Worm (Caenorhabditis elegans) whole organism, L4 larva: ENCODE results near the gene crb-1.

ENCODE experiments used
- D1046.2 ChIP-seq: fragments of 200-800 bp; sonication (Bioruptor generic); IDR thresholded peaks from 2 replicates; pipeline ENCODE4 v1.3.6; 2022; ENCODE audit warnings: missing genetic modification characterization, missing compliant biosample characterization
- T20F7.1 ChIP-seq: fragments of 200-800 bp; sonication (Bioruptor generic); optimal IDR thresholded peaks from 2 replicates; lab custom pipeline; 2018; ENCODE audit warnings: mild to moderate bottlenecking, missing genetic modification characterization, missing compliant biosample characterization
- T26A8.4 ChIP-seq: fragments of 200-800 bp; sonication (Bioruptor generic); IDR thresholded peaks from 2 replicates; pipeline ENCODE4 v1.3.6; 2022; ENCODE audit warnings: missing genetic modification characterization, missing compliant biosample characterization
- Y48G9A.11 ChIP-seq: fragments of 200-800 bp; sonication (Bioruptor generic); IDR thresholded peaks from 2 replicates; pipeline ENCODE4 v1.3.6; 2022; ENCODE audit warnings: missing genetic modification reagents, missing genetic modification characterization, missing compliant biosample characterization
- ZK337.2 ChIP-seq: fragments of 200-800 bp; sonication (Bioruptor generic); IDR thresholded peaks from 2 replicates; pipeline ENCODE4 v1.3.6; 2022; ENCODE audit warnings: missing genetic modification reagents, missing genetic modification characterization, missing compliant biosample characterization
- aha-1 ChIP-seq: fragments of 150-350 bp; peaks from one replicate; lab custom pipeline; 2014; ENCODE audit warnings: missing biosample characterization, missing genetic modification characterization
- ceh-20 ChIP-seq: fragments of 200-800 bp; sonication (Bioruptor generic); IDR thresholded peaks from 2 replicates; pipeline ENCODE4 v1.3.6; 2022; ENCODE audit warnings: missing genetic modification reagents, missing genetic modification characterization, missing compliant biosample characterization
- ceh-62 ChIP-seq: sonication (generic microtip); optimal IDR thresholded peaks from 2 replicates; lab custom pipeline; 2017; ENCODE audit warnings: missing biosample characterization, missing genetic modification characterization
- ceh-82 ChIP-seq: sonication (generic microtip); optimal IDR thresholded peaks from 2 replicates; lab custom pipeline; 2017; ENCODE audit warnings: missing biosample characterization, missing genetic modification characterization
- ctbp-1 ChIP-seq: fragments of 200-800 bp; sonication (Bioruptor generic); IDR thresholded peaks from 2 replicates; pipeline ENCODE4 v1.3.6; 2022; ENCODE audit warnings: missing genetic modification reagents, missing genetic modification characterization, missing compliant biosample characterization
- daf-16 ChIP-seq, 3 experiments: sonication (generic microtip); optimal IDR thresholded peaks; 2 replicates each; lab custom pipeline; 2016 to 2017; ENCODE audit warnings: missing genetic modification characterization in 3 of 3, missing genetic modification reagents in 3 of 3, mild to moderate bottlenecking in 2 of 3, missing compliant biosample characterization in 2 of 3, missing biosample characterization in 1 of 3, moderate library complexity in 1 of 3
- dmd-6 ChIP-seq: fragments of 200-800 bp; sonication (Bioruptor generic); IDR thresholded peaks from 2 replicates; pipeline ENCODE4 v1.3.6; 2022; ENCODE audit warnings: missing genetic modification reagents, missing genetic modification characterization, missing compliant biosample characterization
- dpl-1 ChIP-seq: fragments of 150-350 bp; optimal IDR thresholded peaks from 2 replicates; lab custom pipeline; 2014; ENCODE audit warnings: missing biosample characterization, missing genetic modification reagents, missing genetic modification characterization
- duxl-1 ChIP-seq: sonication (generic microtip); optimal IDR thresholded peaks from 2 replicates; lab custom pipeline; 2016; ENCODE audit warnings: mild to moderate bottlenecking, missing genetic modification characterization, moderate library complexity, missing compliant biosample characterization; ENCODE audit not compliant: poor library complexity
- egl-27 ChIP-seq: sonication (generic microtip); optimal IDR thresholded peaks from 3 replicates; lab custom pipeline; 2017; ENCODE audit warnings: missing biosample characterization, missing genetic modification reagents, missing genetic modification characterization
- fkh-10 ChIP-seq: fragments of 150-350 bp; optimal IDR thresholded peaks from 2 replicates; lab custom pipeline; 2014; ENCODE audit warnings: missing biosample characterization, missing genetic modification reagents, missing genetic modification characterization
- fos-1 ChIP-seq: fragments of 150-350 bp; optimal IDR thresholded peaks from 2 replicates; lab custom pipeline; 2014; ENCODE audit warnings: missing biosample characterization, missing genetic modification characterization
- hif-1 ChIP-seq, 2 experiments: sonication (generic microtip); optimal IDR thresholded peaks; 2 replicates each; lab custom pipeline; 2016 to 2017; ENCODE audit warnings: missing compliant biosample characterization in 2 of 2, missing genetic modification characterization in 2 of 2, missing genetic modification reagents in 2 of 2, missing genotype in 2 of 2, mild to moderate bottlenecking in 1 of 2
- hlh-11 ChIP-seq: fragments of 200-800 bp; sonication (Bioruptor generic); optimal IDR thresholded peaks from 2 replicates; lab custom pipeline; 2018; ENCODE audit warnings: mild to moderate bottlenecking, missing genetic modification characterization, missing compliant biosample characterization
- hlh-30 ChIP-seq: sonication (generic microtip); optimal IDR thresholded peaks from 2 replicates; lab custom pipeline; 2017; ENCODE audit warnings: antibody characterized with exemption, mild to moderate bottlenecking, missing genetic modification characterization, missing compliant biosample characterization; ENCODE audit not compliant: insufficient read depth
- hmg-1.1 ChIP-seq: fragments of 200-800 bp; sonication (Bioruptor generic); IDR thresholded peaks from 2 replicates; pipeline ENCODE4 v1.3.6; 2022; ENCODE audit warnings: missing genetic modification reagents, missing genetic modification characterization, missing compliant biosample characterization
- lim-7 ChIP-seq: fragments of 200-800 bp; sonication (Bioruptor generic); IDR thresholded peaks from 2 replicates; pipeline ENCODE4 v1.3.6; 2022; ENCODE audit warnings: missing genetic modification characterization, missing compliant biosample characterization
- lin-13 ChIP-seq: fragments of 150-350 bp; optimal IDR thresholded peaks from 2 replicates; lab custom pipeline; 2014; ENCODE audit warnings: missing biosample characterization, missing genetic modification reagents, missing genetic modification characterization
- lsy-2 ChIP-seq, 2 experiments: fragments of 150-350 bp in 1 of 2; sonication (generic microtip) in 1 of 2; optimal IDR thresholded peaks; 2 replicates each; lab custom pipeline; 2014 to 2017; ENCODE audit warnings: missing biosample characterization in 2 of 2, missing genetic modification characterization in 2 of 2
- madf-5 ChIP-seq, 2 experiments: fragments of 200-800 bp; sonication (Bioruptor generic); IDR thresholded peaks; 2 replicates each; pipeline ENCODE4 v1.3.6; 2022; ENCODE audit warnings: missing compliant biosample characterization in 2 of 2, missing genetic modification characterization in 2 of 2
- madf-9 ChIP-seq: fragments of 200-800 bp; sonication (Bioruptor generic); conservative IDR thresholded peaks from 2 replicates; pipeline ENCODE4 v1.3.6; 2022; ENCODE audit warnings: missing genetic modification reagents, missing genetic modification characterization, missing compliant biosample characterization
- mep-1 ChIP-seq: fragments of 150-350 bp; sonication (generic microtip); optimal IDR thresholded peaks from 3 replicates; lab custom pipeline; 2014; ENCODE audit warnings: missing biosample characterization, missing genetic modification characterization
- mes-2 ChIP-seq: sonication (generic microtip); optimal IDR thresholded peaks from 2 replicates; lab custom pipeline; 2016; ENCODE audit warnings: missing genotype, mild to moderate bottlenecking, missing genetic modification characterization, missing compliant biosample characterization; ENCODE audit not compliant: poor library complexity, severe bottlenecking
- mxl-3 ChIP-seq: fragments of 200-800 bp; sonication (Bioruptor generic); optimal IDR thresholded peaks from 2 replicates; lab custom pipeline; 2018; ENCODE audit warnings: mild to moderate bottlenecking, missing genetic modification characterization, missing compliant biosample characterization
- nhr-102 ChIP-seq: sonication (generic microtip); optimal IDR thresholded peaks from 2 replicates; lab custom pipeline; 2016; ENCODE audit warnings: mild to moderate bottlenecking, missing genetic modification characterization, moderate library complexity, missing compliant biosample characterization
- nhr-11 ChIP-seq: fragments of 150-350 bp; optimal IDR thresholded peaks from 2 replicates; lab custom pipeline; 2014; ENCODE audit warnings: missing biosample characterization, missing genetic modification characterization
- nhr-237 ChIP-seq: sonication (generic microtip); optimal IDR thresholded peaks from 2 replicates; lab custom pipeline; 2017; ENCODE audit warnings: missing biosample characterization, missing genetic modification characterization
- nhr-28 ChIP-seq: fragments of 150-350 bp; optimal IDR thresholded peaks from 2 replicates; lab custom pipeline; 2014; ENCODE audit warnings: missing biosample characterization, missing genetic modification characterization
- nhr-42 ChIP-seq: fragments of 200-800 bp; sonication (Bioruptor generic); IDR thresholded peaks from 2 replicates; pipeline ENCODE4 v1.3.6; 2022; ENCODE audit warnings: missing genetic modification characterization, missing compliant biosample characterization
- nhr-6 ChIP-seq: fragments of 150-350 bp; optimal IDR thresholded peaks from 2 replicates; lab custom pipeline; 2014; ENCODE audit warnings: missing biosample characterization, missing genetic modification characterization
- nhr-76 ChIP-seq: fragments of 150-350 bp; optimal IDR thresholded peaks from 2 replicates; lab custom pipeline; 2014; ENCODE audit warnings: missing biosample characterization, missing genetic modification characterization
- nhr-77 ChIP-seq: fragments of 150-350 bp; optimal IDR thresholded peaks from 2 replicates; lab custom pipeline; 2014; ENCODE audit warnings: missing biosample characterization, missing genetic modification characterization
- pqm-1 ChIP-seq: sonication (generic microtip); optimal IDR thresholded peaks from 2 replicates; lab custom pipeline; 2017; ENCODE audit warnings: missing biosample characterization, missing genetic modification characterization
- rbr-2 ChIP-seq: sonication (generic microtip); optimal IDR thresholded peaks from 2 replicates; lab custom pipeline; 2016; ENCODE audit warnings: missing genotype, missing genetic modification characterization, missing compliant biosample characterization
- spr-3 ChIP-seq: fragments of 200-800 bp; sonication (Bioruptor generic); optimal IDR thresholded peaks from 2 replicates; lab custom pipeline; 2018; ENCODE audit warnings: mild to moderate bottlenecking, missing genetic modification characterization, missing compliant biosample characterization
- tra-1 ChIP-seq: fragments of 200-800 bp; sonication (Bioruptor generic); IDR thresholded peaks from 2 replicates; pipeline ENCODE4 v1.3.6; 2022; ENCODE audit warnings: missing genetic modification reagents, missing genetic modification characterization, missing compliant biosample characterization
- zag-1 ChIP-seq: fragments of 150-350 bp; optimal IDR thresholded peaks from 2 replicates; lab custom pipeline; 2014; ENCODE audit warnings: missing biosample characterization, missing genetic modification characterization
- zfp-2 ChIP-seq: sonication (generic microtip); optimal IDR thresholded peaks from 2 replicates; lab custom pipeline; 2016; ENCODE audit warnings: mild to moderate bottlenecking, missing genetic modification characterization, missing compliant biosample characterization

The crb-1 gene

ce11 chrX:17438386-17438785 lies 24.6 kb upstream of the crb-1 start, which contains the start of gene C36E6.8:
C36E6.8 (plus strand) TSS chrX:17438686.
- TF ChIP-seq nhr-77 (no peak), madf-9 (GFP tag; lab: Robert Waterston, UW) (no peak), ceh-82 (tag; lab: Kevin White, UChicago) (no peak), nhr-237 (tag; lab: Kevin White, UChicago) (no peak), spr-3 (GFP tag; lab: Kevin White, UChicago) (no peak), dpl-1 (GFP tag; lab: Kevin White, UChicago) (no peak), T26A8.4 (GFP tag; lab: Robert Waterston, UW) (no peak), nhr-102 (tag; lab: Kevin White, UChicago) (no peak), lin-13 (no peak), zfp-2 (tag; lab: Kevin White, UChicago) (no peak), zag-1 (tag; lab: Kevin White, UChicago) (no peak), madf-5 (GFP tag; IDR thresholded peaks at IDR 0.05; lab: Robert Waterston, UW) (no peak), ceh-20 (GFP tag; lab: Robert Waterston, UW) (no peak), nhr-6 (tag; lab: Kevin White, UChicago) (no peak), fos-1 (tag; lab: Kevin White, UChicago) (no peak), daf-16 (GFP tag; optimal IDR thresholded peaks at IDR 0.05; lab: Kevin White, UChicago) (no peak), daf-16 (tag; optimal IDR thresholded peaks at IDR 0.05; lab: Kevin White, UChicago) (no peak)

ce11 chrX:17434234-17434633 lies 20.4 kb upstream of the crb-1 start, which contains the start of gene fubl-3:
fubl-3 (plus strand) TSS chrX:17434445.
- TF ChIP-seq madf-9 (GFP tag; lab: Robert Waterston, UW) (0 out of 2 replicates have a peak, but pooled peaks have one; percentile 16), dpl-1 (GFP tag; lab: Kevin White, UChicago) (no peak), hif-1 (tag; optimal IDR thresholded peaks at IDR 0.05; lab: Kevin White, UChicago) (peak in 1 of 2 experiments; percentile 15), lim-7 (GFP tag; lab: Robert Waterston, UW) (no peak), lsy-2 (tag; optimal IDR thresholded peaks at IDR 0.05; lab: Kevin White, UChicago) (peak; percentile 70 to 95), mep-1 (tag; lab: Kevin White, UChicago) (peak; percentile 36), nhr-102 (tag; lab: Kevin White, UChicago) (no peak), duxl-1 (tag; lab: Kevin White, UChicago) (no peak), tra-1 (GFP tag; lab: Robert Waterston, UW) (no peak), daf-16 (GFP tag; optimal IDR thresholded peaks at IDR 0.05; lab: Kevin White, UChicago) (no peak), daf-16 (tag; optimal IDR thresholded peaks at IDR 0.05; lab: Kevin White, UChicago) (peak; percentile 18), nhr-76 (tag; lab: Kevin White, UChicago) (no peak), aha-1 (tag; lab: Kevin White, UChicago) (peak; percentile 70), ctbp-1 (GFP tag; lab: Robert Waterston, UW) (0 out of 2 replicates have a peak, but pooled peaks have one; percentile 29), nhr-28 (tag; lab: Kevin White, UChicago) (peak; percentile 17), pqm-1 (tag; lab: Kevin White, UChicago) (no peak), Y48G9A.11 (GFP tag; lab: Robert Waterston, UW) (no peak), mxl-3 (GFP tag; lab: Kevin White, UChicago) (peak; percentile 15), mes-2 (tag; lab: Kevin White, UChicago) (peak; percentile 54), hlh-30 (peak; percentile 43), hmg-1.1 (peak; percentile 31; the same call in 1 of the 2 replicates), nhr-42 (0 out of 2 replicates have a peak, but pooled peaks have one; percentile 16), dmd-6 (GFP tag; lab: Robert Waterston, UW) (peak; percentile 44; the same call in 1 of the 2 replicates), nhr-11 (tag; lab: Kevin White, UChicago) (peak; percentile 1), fkh-10 (GFP tag; lab: Kevin White, UChicago) (no peak), T20F7.1 (GFP tag; lab: Kevin White, UChicago) (no peak), ceh-62 (tag; lab: Kevin White, UChicago) (no peak), D1046.2 (GFP tag; lab: Robert Waterston, UW) (peak; percentile 92), T26A8.4 (GFP tag; lab: Robert Waterston, UW) (no peak), egl-27 (tag; lab: Kevin White, UChicago) (no peak), rbr-2 (tag; lab: Kevin White, UChicago) (peak; percentile 35), ZK337.2 (no peak), hlh-11 (tag; lab: Kevin White, UChicago) (peak; percentile 30)
